Worm (Caenorhabditis elegans) whole organism, L4/young adult: ENCODE data around the gene che-7.

Experiments
- W03F9.2 ChIP-seq: fragments of 150-350 bp; optimal IDR thresholded peaks from 2 replicates; lab custom pipeline; 2014; ENCODE audit warnings: missing biosample characterization, missing genetic modification characterization
- dao-5 ChIP-seq: sonication (generic microtip); optimal IDR thresholded peaks from 2 replicates; lab custom pipeline; 2016; ENCODE audit warnings: missing genotype, missing genetic modification characterization, moderate library complexity, missing compliant biosample characterization
- him-1 ChIP-seq: sonication (generic microtip); optimal IDR thresholded peaks from 2 replicates; lab custom pipeline; 2016; ENCODE audit warnings: missing genotype, missing genetic modification reagents, missing genetic modification characterization, missing compliant biosample characterization

The che-7 gene

DNA sequence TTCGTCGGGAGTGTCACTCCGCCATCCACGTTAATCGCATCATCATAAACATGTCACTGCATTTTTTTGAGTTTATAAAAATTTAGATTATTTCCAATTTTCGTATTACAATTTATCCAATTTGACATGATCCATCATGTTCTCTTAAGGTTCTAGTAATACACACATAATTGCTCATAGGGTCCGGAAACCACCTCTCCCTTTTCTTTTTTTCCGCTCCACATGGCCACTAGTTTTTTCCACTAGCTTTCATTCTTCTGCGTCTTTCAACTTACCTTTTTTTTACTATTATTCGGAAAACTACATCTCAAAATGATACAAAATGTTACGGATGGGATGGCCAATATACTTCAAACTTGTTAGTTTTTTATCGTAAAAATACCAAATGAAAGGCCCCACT is 16.9 kb upstream of the che-7 start, which contains the start of gene Y97E10AL.1:
Gene Y97E10AL.1 (plus strand): TSS at position 301 of the 400 bp plus-strand sequence.
- no peak for TF ChIP-seq him-1 (tag; lab: Kevin White, UChicago)
- no peak for TF ChIP-seq W03F9.2 (tag; lab: Kevin White, UChicago)
- TF ChIP-seq dao-5 (tag; lab: Kevin White, UChicago): no peak

DNA sequence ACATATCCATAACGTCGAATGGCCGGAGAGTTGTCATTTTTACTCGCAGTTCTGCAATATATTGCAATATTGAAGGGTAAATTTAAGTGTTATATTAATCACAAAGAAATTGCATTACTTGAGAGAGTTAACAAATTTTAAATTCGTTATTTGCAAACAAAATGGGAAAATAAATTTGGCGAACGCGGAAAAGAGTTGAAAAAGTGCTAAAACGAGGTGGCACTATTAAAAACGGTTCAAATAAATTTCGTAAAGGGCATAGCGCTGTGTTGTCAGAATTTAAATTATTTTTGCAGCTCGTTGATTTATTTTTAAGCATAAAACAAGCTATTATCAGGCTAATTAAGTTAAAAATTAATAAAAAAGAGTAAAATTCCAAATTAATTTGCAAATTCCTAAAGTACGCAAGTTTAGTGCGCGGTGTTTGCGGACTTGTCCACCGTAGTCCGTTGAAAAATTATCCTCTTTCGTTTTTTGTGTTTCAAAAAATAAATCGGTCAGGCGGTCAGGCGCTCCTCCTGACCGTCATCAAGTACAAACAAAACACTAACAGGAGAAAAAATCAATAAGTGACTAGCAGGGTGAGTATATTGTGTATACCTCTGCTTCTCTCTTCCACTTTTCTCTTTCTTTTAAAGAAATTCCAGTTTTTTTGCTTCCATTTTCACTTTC is 14.5 kb upstream of the che-7 start, which contains the start of the genes natb-1 and abhd-12:
Gene natb-1 (minus strand): TSS at position 51 of the 672 bp plus-strand sequence.
Gene abhd-12 (plus strand): TSS at position 499 of the 672 bp plus-strand sequence.
- TF ChIP-seq dao-5 (tag; lab: Kevin White, UChicago) (no peak), W03F9.2 (tag; lab: Kevin White, UChicago) (peak; percentile 75), him-1 (tag; lab: Kevin White, UChicago) (no peak)

DNA sequence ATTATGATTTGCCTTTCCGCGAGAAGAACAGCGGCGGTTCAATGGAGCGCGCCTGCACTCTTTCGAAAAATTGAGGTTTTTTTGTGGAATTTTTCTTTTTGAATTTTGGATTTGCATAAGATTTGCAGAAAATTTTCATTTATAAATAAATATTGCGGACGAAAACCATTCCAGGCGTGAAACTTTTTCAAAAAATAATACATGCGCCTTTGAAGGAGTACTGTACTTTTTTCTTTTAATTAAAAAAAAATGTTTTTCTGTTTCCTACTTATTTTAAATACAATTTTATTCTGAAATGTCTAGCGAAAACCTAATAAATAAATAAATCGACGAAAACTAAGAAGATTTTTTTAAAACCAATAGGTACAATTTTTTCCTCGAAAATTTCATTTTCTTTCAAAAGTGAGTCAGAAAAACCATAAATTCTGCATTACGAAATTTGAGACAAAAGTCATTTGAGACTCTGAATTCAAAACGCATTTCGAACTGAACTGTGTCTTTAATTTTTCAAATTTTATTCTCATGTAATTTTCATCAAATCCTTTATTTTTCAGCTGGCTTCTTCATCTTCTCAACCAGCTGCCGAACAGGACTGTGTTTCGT is 12.1 kb upstream of the che-7 start, which contains the start of gene F26D11.1:
Gene F26D11.1 (plus strand): TSS at position 553 of the 603 bp plus-strand sequence.
- TF ChIP-seq dao-5 (tag; lab: Kevin White, UChicago): no peak
- no peak for TF ChIP-seq him-1 (tag; lab: Kevin White, UChicago)
- TF ChIP-seq W03F9.2 (tag; lab: Kevin White, UChicago): no peak

DNA sequence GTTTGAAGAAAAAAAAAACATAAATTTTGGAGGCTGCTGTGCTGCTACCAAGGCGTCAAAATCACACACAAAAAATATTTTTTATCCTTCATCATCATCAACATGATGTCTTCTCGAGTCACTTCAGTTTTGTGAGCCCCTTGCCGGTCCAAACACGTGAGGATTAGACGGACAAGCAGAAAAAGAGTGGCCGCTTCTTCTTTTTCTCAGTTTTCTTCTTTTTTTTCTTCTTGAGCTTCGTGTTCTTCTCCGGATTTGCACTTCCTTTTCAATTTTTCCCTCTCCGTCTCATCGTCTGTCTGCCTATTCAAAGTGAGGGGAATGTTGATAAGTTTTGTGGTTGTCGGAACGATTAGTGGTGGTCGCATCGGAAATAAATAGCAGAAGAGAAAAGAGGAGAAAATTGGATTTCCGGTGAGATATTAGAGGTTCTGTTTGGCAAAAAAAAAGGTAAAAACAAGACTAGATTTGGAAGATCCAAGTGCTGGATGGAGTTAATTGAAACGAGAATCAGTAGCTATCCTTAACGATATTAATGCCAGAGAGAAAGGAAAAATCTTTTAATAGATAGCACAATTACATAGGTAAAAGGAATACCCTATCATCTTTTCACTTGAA is 11.5 kb upstream of the che-7 start:
- no peak for TF ChIP-seq dao-5 (tag; lab: Kevin White, UChicago)
- peak; percentile 14 for TF ChIP-seq him-1 (tag; lab: Kevin White, UChicago)

DNA sequence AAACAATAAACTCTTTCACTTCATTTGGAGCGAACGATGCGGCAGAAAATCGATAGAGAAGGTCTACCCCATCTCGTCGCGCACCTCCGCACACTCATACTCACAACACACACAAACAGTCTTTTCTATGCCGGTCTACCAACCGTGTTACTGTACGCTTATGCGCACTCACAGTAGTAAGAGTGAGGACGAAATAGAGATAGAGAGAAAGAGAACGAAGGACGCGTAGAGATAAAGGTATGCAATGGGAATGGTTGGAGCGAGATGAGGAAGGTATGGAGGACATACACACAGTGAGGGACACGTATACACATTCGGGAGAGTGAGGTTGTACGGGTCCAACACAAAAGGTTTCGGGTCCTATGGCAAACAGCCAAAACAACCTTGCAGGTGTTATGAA is 9.8 kb upstream of the che-7 start:
- TF ChIP-seq him-1 (tag; lab: Kevin White, UChicago): no peak

DNA sequence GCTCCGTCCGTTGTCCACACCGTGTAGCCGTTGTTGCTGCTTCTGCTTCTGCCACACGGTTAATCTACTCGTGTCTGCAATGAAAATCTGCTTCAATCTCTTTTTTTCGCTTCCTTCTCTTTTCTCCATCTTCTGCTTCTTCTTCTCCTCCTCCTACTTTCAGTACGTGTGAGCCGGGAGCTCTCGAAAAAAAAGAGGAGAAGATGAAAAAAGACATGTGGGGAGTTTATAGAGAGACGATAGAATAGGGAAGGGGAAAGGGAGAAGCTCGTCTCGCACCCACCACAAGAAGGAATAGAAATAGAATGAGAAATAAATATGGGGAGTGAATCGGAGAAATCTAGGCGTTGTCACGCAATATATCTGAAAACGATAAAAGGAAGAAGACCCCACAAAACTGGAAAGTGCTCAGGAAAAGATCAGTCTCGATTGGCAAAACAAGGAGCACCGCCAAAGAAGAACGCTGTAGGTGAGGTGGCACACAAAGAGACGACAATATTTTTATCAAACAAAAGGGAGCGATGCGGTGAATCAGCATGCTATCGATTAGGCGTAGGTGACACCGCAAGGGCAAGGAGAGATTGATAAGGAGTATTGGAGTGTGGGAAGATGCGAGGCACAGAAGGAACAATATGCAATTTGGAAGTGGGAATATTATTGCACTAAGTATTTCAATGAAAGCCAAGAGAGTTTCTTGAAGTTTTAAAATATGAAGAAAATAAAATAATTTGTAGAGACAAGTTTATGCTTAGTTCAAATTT is 8.9 kb upstream of the che-7 start, which contains the start of gene let-413:
Gene let-413 (minus strand): TSS at position 76 of the 761 bp plus-strand sequence.
- TF ChIP-seq W03F9.2 (tag; lab: Kevin White, UChicago) (no peak), him-1 (tag; lab: Kevin White, UChicago) (no peak), dao-5 (tag; lab: Kevin White, UChicago) (no peak)

DNA sequence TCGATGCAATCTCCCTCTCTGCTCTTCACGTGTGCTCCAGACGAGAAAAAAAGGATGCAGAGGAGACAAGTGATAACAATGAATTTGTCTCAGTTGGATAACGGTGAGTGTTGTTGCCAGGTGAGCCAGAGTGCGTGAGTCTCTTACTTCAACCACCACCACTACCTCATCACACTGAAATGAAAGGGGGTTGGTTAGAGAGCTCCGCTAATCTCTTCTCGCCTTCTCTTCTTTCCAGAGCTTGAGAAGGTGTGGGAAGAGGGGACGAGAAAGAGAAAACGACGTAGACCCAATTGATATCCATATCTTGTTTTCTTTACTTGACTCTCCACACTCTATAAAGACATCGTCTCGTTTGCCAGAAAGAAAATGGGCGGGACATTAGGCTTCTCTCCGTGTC is 2.4 kb upstream of the che-7 start:
- no peak for TF ChIP-seq him-1 (tag; lab: Kevin White, UChicago)
- no peak for TF ChIP-seq W03F9.2 (tag; lab: Kevin White, UChicago)
- TF ChIP-seq dao-5 (tag; lab: Kevin White, UChicago): no peak

DNA sequence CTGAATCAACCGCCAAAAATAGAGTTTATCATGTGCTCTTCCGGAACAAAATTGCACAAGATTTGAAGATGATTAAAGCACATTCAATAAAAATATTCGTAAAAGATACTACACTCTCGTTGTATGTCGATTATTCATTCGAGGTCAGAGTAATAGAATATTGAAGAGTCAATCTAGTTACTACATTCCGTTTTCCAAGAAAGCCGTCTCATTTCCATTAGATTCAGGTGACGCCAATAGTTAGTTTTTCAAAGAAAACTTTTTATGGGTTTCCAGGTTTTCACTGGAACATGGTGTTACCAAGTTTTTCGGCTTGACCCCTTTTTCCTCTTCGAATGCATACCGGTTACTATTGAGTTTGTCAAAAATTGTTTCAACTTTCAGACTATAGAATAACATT is 1.5 kb upstream of the che-7 start:
- TF ChIP-seq dao-5 (tag; lab: Kevin White, UChicago) (no peak), W03F9.2 (tag; lab: Kevin White, UChicago) (no peak), him-1 (tag; lab: Kevin White, UChicago) (no peak)

DNA sequence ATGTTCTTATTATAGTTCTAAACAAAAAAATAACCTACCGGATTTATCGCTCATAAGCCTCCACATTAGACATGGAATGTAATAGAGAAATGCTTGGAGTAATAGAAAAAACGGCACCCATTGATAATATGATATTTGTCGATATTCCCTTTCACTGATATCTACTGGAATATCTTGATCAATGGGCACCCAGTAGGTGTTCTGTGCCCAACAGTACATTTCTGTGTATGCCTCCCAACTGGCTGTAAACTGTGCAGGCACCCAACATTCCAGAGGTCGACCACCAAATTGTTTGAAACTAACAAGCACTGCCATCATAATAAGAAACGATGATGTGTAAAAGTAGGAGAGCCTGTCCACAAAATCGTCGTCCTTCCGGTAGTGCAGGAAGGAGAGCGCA is 4.6 kb downstream of the che-7 start:
- TF ChIP-seq him-1 (tag; lab: Kevin White, UChicago) (no peak), W03F9.2 (tag; lab: Kevin White, UChicago) (no peak), dao-5 (tag; lab: Kevin White, UChicago) (no peak)

DNA sequence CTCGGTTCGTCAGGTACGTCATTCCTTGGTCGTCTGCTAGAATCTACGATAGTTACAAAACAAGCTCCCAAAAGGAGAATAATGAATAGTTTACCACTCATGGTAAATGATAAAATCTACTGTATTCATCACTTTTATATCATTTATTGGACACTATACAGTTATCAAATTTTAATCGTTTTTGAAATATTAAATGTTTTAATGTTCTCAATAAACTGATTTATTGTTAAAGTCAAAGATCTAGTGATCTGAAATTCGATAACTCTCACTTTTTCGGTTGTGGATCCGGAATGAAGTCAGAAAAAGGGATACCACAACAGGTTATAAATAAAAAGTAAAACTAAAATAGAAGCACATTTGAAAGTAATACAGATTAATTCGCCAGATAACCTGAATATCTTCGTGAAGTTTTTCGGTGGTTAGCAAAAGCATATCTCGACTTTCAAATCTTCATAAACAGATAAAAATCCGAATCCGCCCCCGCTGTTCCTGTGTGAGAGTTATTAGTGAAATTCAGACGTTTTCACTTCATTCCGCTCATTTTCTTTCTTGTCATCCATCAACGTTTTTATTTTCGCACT is 10.2 kb downstream of the che-7 start, which contains the start of the genes clec-217 and F26D11.2:
Gene clec-217 (minus strand): TSS at position 101 of the 581 bp plus-strand sequence.
Gene F26D11.2 (plus strand): TSS at position 531 of the 581 bp plus-strand sequence.
- TF ChIP-seq him-1 (tag; lab: Kevin White, UChicago): no peak
- TF ChIP-seq dao-5 (tag; lab: Kevin White, UChicago): no peak
- no peak for TF ChIP-seq W03F9.2 (tag; lab: Kevin White, UChicago)

DNA sequence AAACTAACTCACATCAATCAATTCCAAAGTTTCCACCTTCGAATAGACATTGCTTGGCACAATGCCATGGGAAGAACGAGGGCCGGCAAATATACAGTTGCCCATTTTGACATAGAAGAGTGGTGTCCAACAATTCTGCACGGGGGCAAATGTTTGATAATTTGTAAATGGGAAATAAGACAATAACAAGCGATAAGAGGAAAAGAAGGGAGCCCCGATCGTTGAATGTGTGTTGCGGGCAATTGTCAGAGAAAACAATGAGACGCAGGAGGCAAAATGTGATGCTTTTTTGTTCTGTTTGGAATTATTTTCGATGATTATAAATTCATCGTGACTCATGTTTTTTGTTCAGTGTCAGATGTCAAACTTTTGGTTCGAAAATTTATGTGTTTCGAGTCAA is 12.8 kb downstream of the che-7 start, which contains the start of gene pals-34:
Gene pals-34 (minus strand): TSS at position 280 of the 400 bp plus-strand sequence.
- TF ChIP-seq W03F9.2 (tag; lab: Kevin White, UChicago) (no peak), him-1 (tag; lab: Kevin White, UChicago) (no peak), dao-5 (tag; lab: Kevin White, UChicago) (no peak)

DNA sequence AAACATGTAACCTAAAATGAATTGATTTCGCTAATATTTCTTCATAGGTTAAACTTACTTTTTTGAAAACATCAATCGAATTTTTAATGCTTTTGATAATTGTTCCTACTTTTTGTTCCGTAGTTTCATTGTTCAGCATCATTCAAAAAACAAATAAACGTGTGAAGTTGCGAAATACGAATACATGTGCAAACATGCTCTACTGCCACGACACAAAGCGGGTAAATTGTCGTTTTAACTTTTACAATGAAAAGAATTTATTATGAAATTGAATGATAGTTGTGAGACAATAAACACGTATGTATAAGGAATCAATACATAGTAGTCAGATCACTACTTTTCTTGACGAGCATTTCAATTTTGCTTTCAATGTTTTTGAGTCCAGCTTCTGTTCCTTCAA is 13.8 kb downstream of the che-7 start, which contains the start of gene F26D11.12:
Gene F26D11.12 (minus strand): TSS at position 145 of the 400 bp plus-strand sequence.
- TF ChIP-seq him-1 (tag; lab: Kevin White, UChicago) (no peak), dao-5 (tag; lab: Kevin White, UChicago) (no peak), W03F9.2 (tag; lab: Kevin White, UChicago) (peak; percentile 5)
